ENCODE assay signal across 3 fruit fly cellular contexts in the genomic region with DNA sequence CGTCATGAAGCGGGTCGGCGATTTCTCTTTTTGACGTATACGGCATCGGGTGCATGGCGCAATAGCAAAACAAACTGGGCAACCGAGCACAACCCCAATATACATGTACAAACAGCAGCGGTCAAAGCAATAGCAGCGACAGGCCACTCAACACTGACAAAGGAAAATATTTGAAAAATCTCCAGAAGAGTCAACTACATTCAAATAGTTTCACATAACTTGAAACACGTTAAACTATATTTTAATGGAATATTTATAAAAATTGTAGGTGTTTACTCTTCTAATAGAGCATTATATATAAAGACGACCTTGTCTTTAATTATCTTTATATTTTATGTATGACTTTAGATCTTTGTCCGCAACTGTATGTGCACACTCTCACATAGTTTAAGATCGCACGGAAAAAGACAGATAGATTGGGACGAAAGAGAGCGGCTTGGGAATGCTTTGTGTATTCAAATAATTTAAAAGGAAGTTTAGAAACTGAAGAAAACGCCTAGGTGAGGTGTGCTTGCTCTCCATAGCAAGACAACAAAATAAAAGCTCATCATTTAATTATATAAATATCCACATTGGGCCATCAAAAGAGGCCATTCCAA.
TF ChIP-seq lines count a peak whose summit lies in the region.

No protein-coding gene starts in this region.

TF ChIP-seq in whole organism, embryonic, 481 proteins besides CTCF, POLR2A, EP300 and RAD21 (continued from another document and continues in another):
- TF ChIP-seq cg (GFP tag; optimal IDR thresholded peaks at IDR 0.05; lab: Kevin White, UChicago) (no peak), CG18262 (tag; optimal IDR thresholded peaks at IDR 0.05; lab: Kevin White, UChicago) (peak; percentile 85), hkb (optimal IDR thresholded peaks at IDR 0.05; lab: Kevin White, UChicago) (no peak), hkb (GFP tag; IDR thresholded peaks at IDR 0.05; lab: Robert Waterston, UW) (peak; percentile 83), CG11093 (GFP tag; IDR thresholded peaks at IDR 0.05; lab: Robert Waterston, UW) (0 out of 3 replicates have a peak, but pooled peaks have one; percentile 28), CG32772 (GFP tag; IDR thresholded peaks at IDR 0.05; lab: Robert Waterston, UW) (0 out of 2 replicates have a peak, but pooled peaks have one; percentile 47), CG12219 (GFP tag; optimal IDR thresholded peaks at IDR 0.05; lab: Kevin White, UChicago) (peak; percentile 68), Chrac-16 (GFP tag; optimal IDR thresholded peaks at IDR 0.05; lab: Kevin White, UChicago) (peak; percentile 68), btn (GFP tag; optimal IDR thresholded peaks at IDR 0.05; lab: Kevin White, UChicago) (no peak), CG14710 (tag; optimal IDR thresholded peaks at IDR 0.05; lab: Kevin White, UChicago) (peak; percentile 74), Sin3A (optimal IDR thresholded peaks at IDR 0.05; lab: Kevin White, UChicago) (no peak), repo (GFP tag; optimal IDR thresholded peaks at IDR 0.05; lab: Kevin White, UChicago) (no peak), CHES-1-like (GFP tag; optimal IDR thresholded peaks at IDR 0.05; lab: Kevin White, UChicago) (peak; percentile 25), Dfd (GFP tag; optimal IDR thresholded peaks at IDR 0.05; lab: Kevin White, UChicago) (no peak), ap (GFP tag; IDR thresholded peaks at IDR 0.05; lab: Robert Waterston, UW) (peak; percentile 21; the same call in 1 of the 2 replicates), CG18619 (GFP tag; optimal IDR thresholded peaks at IDR 0.05; lab: Kevin White, UChicago) (peak; percentile 75), CG7786 (GFP tag; optimal IDR thresholded peaks at IDR 0.05; lab: Kevin White, UChicago) (peak; percentile 41), Doc3 (GFP tag; IDR thresholded peaks at IDR 0.05; lab: Robert Waterston, UW; ENCODE audit: partially characterized antibody) (no peak), pho (GFP tag; optimal IDR thresholded peaks at IDR 0.05; lab: Kevin White, UChicago) (peak; percentile 9), CG8089 (GFP tag; optimal IDR thresholded peaks at IDR 0.05; lab: Kevin White, UChicago) (no peak), CG6689 (GFP tag; IDR thresholded peaks at IDR 0.05; lab: Robert Waterston, UW) (peak; percentile 82), CG10959 (GFP tag; IDR thresholded peaks at IDR 0.05; lab: Robert Waterston, UW) (no peak; the same call in 1 of the 2 replicates), dimm (GFP tag; IDR thresholded peaks at IDR 0.05; lab: Robert Waterston, UW) (no peak), vnd (GFP tag; IDR thresholded peaks at IDR 0.05; lab: Robert Waterston, UW; ENCODE audit: partially characterized antibody) (no peak), Hr39 (optimal IDR thresholded peaks at IDR 0.05; lab: Kevin White, UChicago) (no peak), bigmax (GFP tag; optimal IDR thresholded peaks at IDR 0.05; lab: Kevin White, UChicago) (no peak), Dll (GFP tag; IDR thresholded peaks at IDR 0.05; lab: Robert Waterston, UW; ENCODE audit: partially characterized antibody) (no peak), CG12659 (GFP tag; optimal IDR thresholded peaks at IDR 0.05; lab: Kevin White, UChicago) (peak; percentile 69), YL-1 (GFP tag; optimal IDR thresholded peaks at IDR 0.05; lab: Kevin White, UChicago) (peak; percentile 47), CG30403 (GFP tag; optimal IDR thresholded peaks at IDR 0.05; lab: Kevin White, UChicago) (peak; percentile 78), Sox100B (GFP tag; optimal IDR thresholded peaks at IDR 0.05; lab: Kevin White, UChicago) (peak; percentile 83), crc (GFP tag; optimal IDR thresholded peaks at IDR 0.05; lab: Kevin White, UChicago) (no peak), CG7357 (GFP tag; IDR thresholded peaks at IDR 0.05; lab: Robert Waterston, UW) (peak; percentile 69; the same call in 2 of the 3 replicates), D19B (GFP tag; optimal IDR thresholded peaks at IDR 0.05; lab: Kevin White, UChicago) (peak; percentile 9), otp (GFP tag; IDR thresholded peaks at IDR 0.05; lab: Robert Waterston, UW) (peak; percentile 60; the same call in 2 of the 3 replicates), B-H2 (GFP tag; optimal IDR thresholded peaks at IDR 0.05; lab: Kevin White, UChicago) (no peak), scrt (GFP tag; optimal IDR thresholded peaks at IDR 0.05; lab: Kevin White, UChicago) (peak; percentile 52), CG43689 (GFP tag; IDR thresholded peaks at IDR 0.05; lab: Robert Waterston, UW) (no peak), CoRest (tag; optimal IDR thresholded peaks at IDR 0.05; lab: Kevin White, UChicago) (peak; percentile 80), ewg (GFP tag; optimal IDR thresholded peaks at IDR 0.05; lab: Kevin White, UChicago) (peak; percentile 40)

TF ChIP-seq in whole organism, prepupa, 60 proteins besides CTCF, POLR2A, EP300 and RAD21 (continued from another document):
- TF ChIP-seq topi (GFP tag; optimal IDR thresholded peaks at IDR 0.05; lab: Kevin White, UChicago) (peak; percentile 69), Sox14 (GFP tag; optimal IDR thresholded peaks at IDR 0.05; lab: Kevin White, UChicago) (peak; percentile 84), fkh (GFP tag; optimal IDR thresholded peaks at IDR 0.05; lab: Kevin White, UChicago) (peak; percentile 11), CG16779 (tag; optimal IDR thresholded peaks at IDR 0.05; lab: Kevin White, UChicago) (peak; percentile 63), CG1621 (tag; optimal IDR thresholded peaks at IDR 0.05; lab: Kevin White, UChicago) (peak; percentile 84), CG9139 (GFP tag; optimal IDR thresholded peaks at IDR 0.05; lab: Kevin White, UChicago) (peak; percentile 76), achi (GFP tag; optimal IDR thresholded peaks at IDR 0.05; lab: Kevin White, UChicago) (peak; percentile 87), esn (GFP tag; optimal IDR thresholded peaks at IDR 0.05; lab: Kevin White, UChicago) (peak; percentile 81), CG6163 (GFP tag; IDR thresholded peaks at IDR 0.05; lab: Robert Waterston, UW) (peak; percentile 87), Hr38 (GFP tag; optimal IDR thresholded peaks at IDR 0.05; lab: Kevin White, UChicago) (no peak), net (GFP tag; optimal IDR thresholded peaks at IDR 0.05; lab: Kevin White, UChicago) (peak; percentile 89), CG32006 (GFP tag; optimal IDR thresholded peaks at IDR 0.05; lab: Kevin White, UChicago) (peak; percentile 91), lz (GFP tag; optimal IDR thresholded peaks at IDR 0.05; lab: Kevin White, UChicago) (peak; percentile 71), CG10631 (GFP tag; optimal IDR thresholded peaks at IDR 0.05; lab: Kevin White, UChicago) (peak; percentile 87), dsx (GFP tag; optimal IDR thresholded peaks at IDR 0.05; lab: Kevin White, UChicago; ENCODE audit: poor library complexity, severe bottlenecking) (peak; percentile 85), Blimp-1 (GFP tag; optimal IDR thresholded peaks at IDR 0.05; lab: Kevin White, UChicago) (no peak), Hr4 (GFP tag; optimal IDR thresholded peaks at IDR 0.05; lab: Kevin White, UChicago) (peak; percentile 89), CG11762 (GFP tag; optimal IDR thresholded peaks at IDR 0.05; lab: Kevin White, UChicago; ENCODE audit: insufficient read depth) (peak; percentile 77), Eip93F (GFP tag; optimal IDR thresholded peaks at IDR 0.05; lab: Kevin White, UChicago) (no peak), CG4318 (GFP tag; optimal IDR thresholded peaks at IDR 0.05; lab: Kevin White, UChicago) (peak; percentile 75), CG8632 (GFP tag; optimal IDR thresholded peaks at IDR 0.05; lab: Kevin White, UChicago) (peak; percentile 83), CG6854 (GFP tag; optimal IDR thresholded peaks at IDR 0.05; lab: Kevin White, UChicago) (peak; percentile 22), eg (GFP tag; IDR thresholded peaks at IDR 0.05; lab: Robert Waterston, UW) (peak; percentile 90), Hr39 (GFP tag; optimal IDR thresholded peaks at IDR 0.05; lab: Kevin White, UChicago) (peak; percentile 71), CG8319 (GFP tag; optimal IDR thresholded peaks at IDR 0.05; lab: Kevin White, UChicago) (peak; percentile 62), fd59A (GFP tag; optimal IDR thresholded peaks at IDR 0.05; lab: Kevin White, UChicago) (peak; percentile 82), CG6792 (GFP tag; optimal IDR thresholded peaks at IDR 0.05; lab: Kevin White, UChicago) (peak; percentile 76), salr (GFP tag; optimal IDR thresholded peaks at IDR 0.05; lab: Kevin White, UChicago) (peak; percentile 64 to 77), Lpt (GFP tag; optimal IDR thresholded peaks at IDR 0.05; lab: Kevin White, UChicago) (peak; percentile 79), spab (GFP tag; optimal IDR thresholded peaks at IDR 0.05; lab: Kevin White, UChicago) (peak; percentile 84), CG3032 (tag; optimal IDR thresholded peaks at IDR 0.05; lab: Kevin White, UChicago) (peak; percentile 84), CG11902 (GFP tag; optimal IDR thresholded peaks at IDR 0.05; lab: Kevin White, UChicago) (peak; percentile 61), Met (GFP tag; optimal IDR thresholded peaks at IDR 0.05; lab: Kevin White, UChicago) (peak; percentile 76), CG6276 (GFP tag; optimal IDR thresholded peaks at IDR 0.05; lab: Kevin White, UChicago) (peak; percentile 89), CG6808 (GFP tag; optimal IDR thresholded peaks at IDR 0.05; lab: Kevin White, UChicago) (peak; percentile 88), acj6 (GFP tag; optimal IDR thresholded peaks at IDR 0.05; lab: Kevin White, UChicago) (peak; percentile 83), CG7368 (GFP tag; optimal IDR thresholded peaks at IDR 0.05; lab: Kevin White, UChicago) (peak; percentile 64), Ets96B (tag; optimal IDR thresholded peaks at IDR 0.05; lab: Kevin White, UChicago) (peak; percentile 92), Sox15 (GFP tag; optimal IDR thresholded peaks at IDR 0.05; lab: Kevin White, UChicago) (peak; percentile 61), CG3919 (GFP tag; optimal IDR thresholded peaks at IDR 0.05; lab: Kevin White, UChicago) (peak; percentile 89)

TF ChIP-seq in whole organism, wandering third instar larva, 38 proteins besides CTCF, POLR2A, EP300 and RAD21 (continued from another document):
- TF ChIP-seq tai (GFP tag; optimal IDR thresholded peaks at IDR 0.05; lab: Kevin White, UChicago) (peak; percentile 20), lola (GFP tag; optimal IDR thresholded peaks at IDR 0.05; lab: Kevin White, UChicago) (no peak), Dfd (GFP tag; optimal IDR thresholded peaks at IDR 0.05; lab: Kevin White, UChicago) (no peak), Sp1 (GFP tag; optimal IDR thresholded peaks at IDR 0.05; lab: Kevin White, UChicago) (peak; percentile 66), jim (GFP tag; optimal IDR thresholded peaks at IDR 0.05; lab: Kevin White, UChicago) (no peak), Vsx2 (GFP tag; optimal IDR thresholded peaks at IDR 0.05; lab: Kevin White, UChicago; ENCODE audit: partially characterized antibody) (no peak), rgr (GFP tag; optimal IDR thresholded peaks at IDR 0.05; lab: Kevin White, UChicago) (peak; percentile 78), Hr78 (GFP tag; optimal IDR thresholded peaks at IDR 0.05; lab: Kevin White, UChicago) (no peak), h (GFP tag; optimal IDR thresholded peaks at IDR 0.05; lab: Kevin White, UChicago) (peak; percentile 71), brk (GFP tag; optimal IDR thresholded peaks at IDR 0.05; lab: Kevin White, UChicago) (peak; percentile 15), Jra (GFP tag; optimal IDR thresholded peaks at IDR 0.05; lab: Kevin White, UChicago) (no peak), dl (GFP tag; optimal IDR thresholded peaks at IDR 0.05; lab: Kevin White, UChicago; ENCODE audit: insufficient read depth in 1 of 2, partially characterized antibody in 2 of 2) (no peak), CG32264 (GFP tag; optimal IDR thresholded peaks at IDR 0.05; lab: Kevin White, UChicago) (peak; percentile 4), Dif (GFP tag; optimal IDR thresholded peaks at IDR 0.05; lab: Kevin White, UChicago; ENCODE audit: partially characterized antibody) (no peak), sage (GFP tag; optimal IDR thresholded peaks at IDR 0.05; lab: Kevin White, UChicago) (peak; percentile 38)
